Fruit fly (Drosophila melanogaster): ENCODE data around the gene Prp40.

Prp40 gene

dm6 chr2L:3030350-3030749 is 7.3 kb downstream of the Prp40 start, which contains the start of gene GABPI (continued):
- TF ChIP-seq Med (GFP tag) (peak; percentile 52), CG3847 (GFP tag; IDR thresholded peaks at IDR 0.05) (peak; percentile 67), E2f2 (GFP tag; IDR thresholded peaks at IDR 0.05) (peak; percentile 93), CG4854 (GFP tag; optimal IDR thresholded peaks at IDR 0.05) (no peak), CG32772 (GFP tag; IDR thresholded peaks at IDR 0.05) (no peak), nom (GFP tag; optimal IDR thresholded peaks at IDR 0.05) (peak; percentile 31), cad (GFP tag; optimal IDR thresholded peaks at IDR 0.05) (peak; percentile 50), jigr1 (GFP tag; IDR thresholded peaks at IDR 0.05) (no peak), crp (GFP tag; optimal IDR thresholded peaks at IDR 0.05) (peak; percentile 2 to 86), CG2199 (GFP tag; IDR thresholded peaks at IDR 0.05) (no peak), CG4707 (GFP tag; optimal IDR thresholded peaks at IDR 0.05) (peak; percentile 19), Sin3A (optimal IDR thresholded peaks at IDR 0.05) (no peak), bcd (GFP tag; optimal IDR thresholded peaks at IDR 0.05) (no peak), p53 (GFP tag; optimal IDR thresholded peaks at IDR 0.05) (no peak), ro (GFP tag; IDR thresholded peaks at IDR 0.05) (no peak), pb (GFP tag; optimal IDR thresholded peaks at IDR 0.05) (no peak), vvl (GFP tag; IDR thresholded peaks at IDR 0.05) (no peak), CG42726 (GFP tag; IDR thresholded peaks at IDR 0.05; ENCODE audit: partially characterized antibody) (peak; percentile 63; the same call in 1 of the 2 replicates), lov (optimal IDR thresholded peaks at IDR 0.05) (no peak), lov (GFP tag; IDR thresholded peaks at IDR 0.05) (no peak), nerfin-2 (GFP tag; IDR thresholded peaks at IDR 0.05; ENCODE audit: partially characterized antibody) (no peak; the same call in 1 of the 2 replicates), sd (tag; optimal IDR thresholded peaks at IDR 0.05) (no peak), Dp (GFP tag; optimal IDR thresholded peaks at IDR 0.05) (peak; percentile 86), onecut (GFP tag; IDR thresholded peaks at IDR 0.05) (peak; percentile 67), CG6254 (GFP tag; optimal IDR thresholded peaks at IDR 0.05) (peak; percentile 100), Rfx (GFP tag; IDR thresholded peaks at IDR 0.05) (peak; percentile 14; the same call in 1 of the 2 replicates), Xrp1 (GFP tag; IDR thresholded peaks at IDR 0.05) (0 out of 2 replicates have a peak, but pooled peaks have one; percentile 13), btn (GFP tag; optimal IDR thresholded peaks at IDR 0.05) (no peak), CG10431 (GFP tag; optimal IDR thresholded peaks at IDR 0.05) (peak; percentile 38), Dref (GFP tag; IDR thresholded peaks at IDR 0.05) (peak; percentile 37), Ada2b (GFP tag; IDR thresholded peaks at IDR 0.05) (no peak), gro (GFP tag; optimal IDR thresholded peaks at IDR 0.05) (no peak), D (optimal IDR thresholded peaks at IDR 0.05) (no peak), D (GFP tag; optimal IDR thresholded peaks at IDR 0.05) (no peak), CHES-1-like (GFP tag; optimal IDR thresholded peaks at IDR 0.05) (peak; percentile 6), gsb-n (tag; optimal IDR thresholded peaks at IDR 0.05) (no peak), nmo (GFP tag; optimal IDR thresholded peaks at IDR 0.05) (peak; percentile 12), Fer1 (GFP tag; optimal IDR thresholded peaks at IDR 0.05) (no peak), CG33557 (GFP tag; optimal IDR thresholded peaks at IDR 0.05) (peak; percentile 21), Sry-δ (GFP tag; optimal IDR thresholded peaks at IDR 0.05) (peak; percentile 3), MESR4 (GFP tag; optimal IDR thresholded peaks at IDR 0.05) (peak; percentile 44), CTCF (GFP tag; optimal IDR thresholded peaks at IDR 0.05) (no peak), CG30020 (tag; optimal IDR thresholded peaks at IDR 0.05) (peak; percentile 51), Sox100B (GFP tag; optimal IDR thresholded peaks at IDR 0.05) (no peak), CG12769 (tag; optimal IDR thresholded peaks at IDR 0.05) (no peak), CG15696 (tag; optimal IDR thresholded peaks at IDR 0.05) (no peak), danr (GFP tag; IDR thresholded peaks at IDR 0.05) (no peak)
